Fruit fly (Drosophila melanogaster) whole organism, wandering third instar larva: Measurements from ENCODE around the gene Uro.

Source experiments
- Abd-B ChIP-seq: fragments of >200 bp; optimal IDR thresholded peaks from 2 replicates; lab custom pipeline; 2017; ENCODE audit warnings: missing biosample characterization, missing genetic modification characterization
- CG32264 ChIP-seq: fragments of 200-800 bp; sonication (Bioruptor generic); optimal IDR thresholded peaks from 2 replicates; lab custom pipeline; 2016; ENCODE audit warnings: missing biosample characterization, missing genetic modification characterization
- CrebA ChIP-seq: fragments of 200-800 bp; sonication (Bioruptor generic); optimal IDR thresholded peaks from 2 replicates; lab custom pipeline; 2016; ENCODE audit warnings: missing biosample characterization, mild to moderate bottlenecking, missing genetic modification characterization, borderline replicate concordance
- Dfd ChIP-seq: fragments of >200 bp; optimal IDR thresholded peaks from 2 replicates; lab custom pipeline; 2017; ENCODE audit warnings: missing biosample characterization, missing genetic modification characterization
- Dif ChIP-seq: fragments of 200-275, 200-300 bp; sonication (Bioruptor generic); optimal IDR thresholded peaks from 2 replicates; lab custom pipeline; 2018; ENCODE audit warnings: missing biosample characterization, missing genetic modification characterization; ENCODE audit not compliant: partially characterized antibody
- GATAd ChIP-seq: sonication (Bioruptor generic); optimal IDR thresholded peaks from 2 replicates; lab custom pipeline; 2016; ENCODE audit warnings: missing biosample characterization, missing genetic modification characterization
- HLH106 ChIP-seq: fragments of 200-800 bp; optimal IDR thresholded peaks from 3 replicates; lab custom pipeline; 2019; ENCODE audit warnings: missing biosample characterization, mild to moderate bottlenecking, missing genetic modification characterization, moderate library complexity
- Hnf4 ChIP-seq: fragments of 200-800 bp; sonication (Bioruptor generic); optimal IDR thresholded peaks from 2 replicates; lab custom pipeline; 2016; ENCODE audit warnings: missing biosample characterization, mild to moderate bottlenecking, missing genetic modification characterization
- Hr78 ChIP-seq: fragments of >200 bp; optimal IDR thresholded peaks from 2 replicates; lab custom pipeline; 2017; ENCODE audit warnings: missing biosample characterization, missing genetic modification characterization
- Hr83 ChIP-seq: fragments of 200-300 bp; sonication (Bioruptor generic); optimal IDR thresholded peaks from 2 replicates; lab custom pipeline; 2016; ENCODE audit warnings: missing biosample characterization, mild to moderate bottlenecking, missing genetic modification characterization, moderate library complexity; ENCODE audit not compliant: poor library complexity, severe bottlenecking
- Jra ChIP-seq: sonication (Bioruptor generic); optimal IDR thresholded peaks from 2 replicates; lab custom pipeline; 2016; ENCODE audit warnings: missing biosample characterization, missing genetic modification characterization
- Mio ChIP-seq: sonication (Bioruptor generic); optimal IDR thresholded peaks from 2 replicates; lab custom pipeline; 2016; ENCODE audit warnings: missing biosample characterization, missing genetic modification characterization
- Myc ChIP-seq: fragments of >200 bp; optimal IDR thresholded peaks from 2 replicates; lab custom pipeline; 2017
- N ChIP-seq: fragments of >200 bp; optimal IDR thresholded peaks from 2 replicates; lab custom pipeline; 2018; ENCODE audit warnings: missing biosample characterization, missing external identifiers, missing genetic modification characterization
- OdsH ChIP-seq: fragments of 200-800 bp; sonication (Bioruptor generic); optimal IDR thresholded peaks from 2 replicates; lab custom pipeline; 2016; ENCODE audit warnings: missing biosample characterization, mild to moderate bottlenecking, missing genetic modification characterization
- Rel ChIP-seq, 2 experiments: fragments of 200-800 bp; sonication (Bioruptor generic) in 1 of 2; optimal IDR thresholded peaks; 2 replicates in 1 of 2; 3 replicates in 1 of 2; lab custom pipeline; 2016 to 2019; ENCODE audit warnings: mild to moderate bottlenecking in 2 of 2, missing biosample characterization in 2 of 2, missing genetic modification characterization in 2 of 2, moderate library complexity in 1 of 2
- Sp1 ChIP-seq: fragments of 200-800 bp; sonication (Bioruptor generic); optimal IDR thresholded peaks from 3 replicates; lab custom pipeline; 2019; ENCODE audit warnings: missing biosample characterization, mild to moderate bottlenecking, missing genetic modification characterization, moderate library complexity
- Vsx2 ChIP-seq: fragments of 200-300, 225-300 bp; sonication (Bioruptor generic); optimal IDR thresholded peaks from 2 replicates; lab custom pipeline; 2018; ENCODE audit warnings: missing biosample characterization, missing genetic modification characterization; ENCODE audit not compliant: partially characterized antibody
- br ChIP-seq: fragments of 200-800 bp; sonication (Bioruptor generic); optimal IDR thresholded peaks from 2 replicates; lab custom pipeline; 2016; ENCODE audit warnings: missing biosample characterization, missing genetic modification characterization
- brk ChIP-seq: fragments of 200-800 bp; sonication (Bioruptor generic); optimal IDR thresholded peaks from 2 replicates; lab custom pipeline; 2016; ENCODE audit warnings: missing biosample characterization, mild to moderate bottlenecking, missing genetic modification characterization
- dl ChIP-seq, 2 experiments: fragments of 175-275, 200-275 bp in 1 of 2; fragments of 200-275 bp in 1 of 2; sonication (Bioruptor generic); optimal IDR thresholded peaks; lab custom pipeline; 2018; ENCODE audit warnings: mild to moderate bottlenecking in 2 of 2, missing biosample characterization in 2 of 2, missing genetic modification characterization in 2 of 2, moderate library complexity in 2 of 2; ENCODE audit not compliant: partially characterized antibody in 2 of 2, insufficient read depth in 1 of 2
- dmrt93B ChIP-seq: fragments of 200-800 bp; sonication (Bioruptor generic); optimal IDR thresholded peaks from 2 replicates; lab custom pipeline; 2018; ENCODE audit warnings: missing biosample characterization, mild to moderate bottlenecking, missing genetic modification characterization
- dsf ChIP-seq: sonication (Bioruptor generic); optimal IDR thresholded peaks from 2 replicates; lab custom pipeline; 2016; ENCODE audit warnings: missing biosample characterization, missing genetic modification characterization, borderline replicate concordance
- ey ChIP-seq: fragments of 200-800 bp; sonication (Bioruptor generic); optimal IDR thresholded peaks from 2 replicates; lab custom pipeline; 2016; ENCODE audit warnings: missing biosample characterization, missing genetic modification characterization
- foxo ChIP-seq, 2 experiments: fragments of 200-800 bp; sonication (Bioruptor generic); optimal IDR thresholded peaks; 2 replicates in 1 of 2; 3 replicates in 1 of 2; lab custom pipeline; 2016 to 2017; ENCODE audit warnings: missing biosample characterization in 2 of 2, missing genetic modification characterization in 2 of 2
- jim ChIP-seq: fragments of 175-275, 200-325 bp; sonication (Bioruptor generic); optimal IDR thresholded peaks from 2 replicates; lab custom pipeline; 2016; ENCODE audit warnings: missing biosample characterization, mild to moderate bottlenecking, missing genetic modification characterization
- lola ChIP-seq: fragments of >200 bp; optimal IDR thresholded peaks from 2 replicates; lab custom pipeline; 2017; ENCODE audit warnings: missing biosample characterization, missing genetic modification characterization
- psq ChIP-seq: fragments of 200-800 bp; sonication (Bioruptor generic); optimal IDR thresholded peaks from 3 replicates; lab custom pipeline; 2017; ENCODE audit warnings: missing biosample characterization, mild to moderate bottlenecking, missing genetic modification characterization, moderate library complexity
- rgr ChIP-seq: fragments of 200-800 bp; sonication (Bioruptor generic); optimal IDR thresholded peaks from 3 replicates; lab custom pipeline; 2016; ENCODE audit warnings: missing biosample characterization, mild to moderate bottlenecking, missing genetic modification characterization
- sv ChIP-seq: fragments of 200-800 bp; sonication (Bioruptor generic); optimal IDR thresholded peaks from 3 replicates; lab custom pipeline; 2016; ENCODE audit warnings: missing biosample characterization, missing genetic modification characterization
- usp ChIP-seq: fragments of >200 bp; optimal IDR thresholded peaks from 2 replicates; lab custom pipeline; 2017; ENCODE audit warnings: missing biosample characterization, missing genetic modification characterization

Uro gene

DNA sequence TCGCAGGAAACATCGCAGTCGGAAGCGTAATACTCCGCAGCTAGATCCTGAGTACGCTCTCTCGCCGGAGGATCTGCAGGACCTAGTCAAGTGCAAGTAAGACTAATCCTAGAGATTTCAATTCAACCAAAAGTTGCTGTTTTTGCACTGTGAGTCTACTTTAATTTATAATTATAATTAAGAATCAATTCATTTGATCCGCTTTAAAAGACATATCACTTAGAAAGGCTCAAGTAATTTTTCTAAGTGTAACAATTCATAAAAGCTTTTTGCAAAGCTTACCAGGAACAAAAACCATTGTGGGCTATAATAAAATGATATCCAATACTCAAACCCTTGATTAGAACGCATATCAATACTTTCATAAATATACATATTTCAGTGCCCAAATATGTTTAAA lies 23.1 kb upstream of the Uro start:
- no peak for TF ChIP-seq HLH106
- TF ChIP-seq Hr78 (GFP tag; lab: Kevin White, UChicago): no peak
- TF ChIP-seq Hr83 (GFP tag; lab: Kevin White, UChicago): no peak
- TF ChIP-seq lola (GFP tag; lab: Kevin White, UChicago): no peak
- no peak for TF ChIP-seq br (GFP tag; lab: Kevin White, UChicago)
- TF ChIP-seq usp (GFP tag; lab: Kevin White, UChicago): no peak
- no peak for TF ChIP-seq Hnf4 (GFP tag; lab: Kevin White, UChicago)
- TF ChIP-seq jim (GFP tag; lab: Kevin White, UChicago): no peak
- TF ChIP-seq rgr (GFP tag; lab: Kevin White, UChicago): no peak
- no peak for TF ChIP-seq Jra (GFP tag; lab: Kevin White, UChicago)
- TF ChIP-seq dsf (GFP tag; lab: Kevin White, UChicago): no peak
- no peak for TF ChIP-seq psq (GFP tag; lab: Kevin White, UChicago)

DNA sequence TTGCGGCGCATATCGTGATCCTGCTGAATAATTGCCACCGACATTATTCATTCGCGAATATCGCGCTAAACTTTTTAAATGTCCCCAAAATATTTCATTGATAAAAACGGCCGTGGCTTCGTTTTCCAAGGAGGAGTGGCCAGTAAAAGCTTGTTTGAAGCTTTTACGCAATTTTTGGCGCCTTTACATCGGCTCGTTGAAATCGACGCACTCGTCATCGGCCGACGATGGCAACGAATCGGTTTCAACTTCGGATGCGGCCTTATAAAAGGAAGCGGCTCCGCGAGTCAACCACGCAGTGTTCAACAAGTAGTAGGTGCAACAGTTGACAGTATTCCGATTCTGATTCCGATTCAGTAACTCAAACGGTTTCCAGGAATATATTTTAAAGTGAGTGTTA lies 12.6 kb upstream of the Uro start, which contains the start of gene CG7191:
Gene CG7191, plus strand, starts transcription at position 301 of the 400 bp plus-strand sequence.
- TF ChIP-seq Sp1 (GFP tag; lab: Kevin White, UChicago): no peak

DNA sequence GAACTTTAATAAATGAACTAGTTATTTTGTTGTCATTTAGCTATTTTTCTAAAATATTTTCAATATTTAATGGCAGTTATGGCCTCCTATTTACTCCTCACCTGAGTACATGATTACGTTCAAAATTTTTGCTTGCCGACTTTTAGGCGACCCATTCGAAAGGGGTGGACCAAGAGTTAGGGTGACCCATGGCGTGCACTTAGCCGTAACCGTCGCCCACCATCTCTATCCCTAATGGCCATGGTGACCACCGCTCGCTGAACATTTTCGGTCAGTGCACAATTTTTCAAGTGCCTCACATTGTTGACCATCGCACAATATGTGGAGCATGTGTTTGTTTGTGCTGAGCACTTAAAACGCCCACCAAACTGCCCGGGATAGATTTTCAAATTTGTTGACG lies 8.0 kb upstream of the Uro start:
- TF ChIP-seq OdsH (GFP tag; lab: Kevin White, UChicago) (no peak), br (GFP tag; lab: Kevin White, UChicago) (no peak), N (GFP tag; lab: Kevin White, UChicago) (no peak), dsf (GFP tag; lab: Kevin White, UChicago) (no peak), ey (GFP tag; lab: Kevin White, UChicago) (no peak), GATAd (GFP tag; lab: Kevin White, UChicago) (no peak), rgr (GFP tag; lab: Kevin White, UChicago) (no peak), brk (GFP tag; lab: Kevin White, UChicago) (no peak), Myc (no peak), usp (GFP tag; lab: Kevin White, UChicago) (no peak), HLH106 (no peak)

DNA sequence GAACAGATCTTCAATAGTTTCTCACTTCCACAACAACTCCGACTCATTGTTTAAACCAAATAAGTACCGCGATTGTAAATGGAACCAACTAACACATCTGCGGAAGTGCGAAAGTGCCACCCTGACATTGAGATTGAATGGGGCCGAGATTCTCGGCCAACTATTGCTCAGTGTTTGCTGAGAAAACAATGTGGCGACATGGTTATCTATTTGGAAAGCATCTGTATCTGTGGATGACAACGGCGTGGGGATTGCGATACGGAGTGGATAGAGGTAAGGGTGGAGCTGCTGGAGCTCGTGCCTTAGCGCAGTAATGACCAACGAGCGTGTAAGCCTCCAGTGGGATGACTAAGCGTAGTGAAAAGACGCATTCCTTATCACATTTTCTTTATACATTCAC lies 4.6 kb upstream of the Uro start:
- TF ChIP-seq Hr83 (GFP tag; lab: Kevin White, UChicago) (no peak), sv (GFP tag; lab: Kevin White, UChicago) (no peak), ey (GFP tag; lab: Kevin White, UChicago) (no peak), dl (GFP tag; optimal IDR thresholded peaks at IDR 0.05; lab: Kevin White, UChicago; ENCODE audit: insufficient read depth in 1 of 2, partially characterized antibody in 2 of 2) (no peak), CrebA (no peak), HLH106 (no peak), Myc (no peak), Abd-B (GFP tag; lab: Kevin White, UChicago) (no peak), Dif (GFP tag; lab: Kevin White, UChicago) (no peak), OdsH (GFP tag; lab: Kevin White, UChicago) (no peak), jim (GFP tag; lab: Kevin White, UChicago) (no peak), foxo (GFP tag; optimal IDR thresholded peaks at IDR 0.05; lab: Kevin White, UChicago) (no peak), Hr78 (GFP tag; lab: Kevin White, UChicago) (no peak), psq (GFP tag; lab: Kevin White, UChicago) (no peak), dmrt93B (no peak), dsf (GFP tag; lab: Kevin White, UChicago) (no peak), Jra (GFP tag; lab: Kevin White, UChicago) (no peak), GATAd (GFP tag; lab: Kevin White, UChicago) (no peak), lola (GFP tag; lab: Kevin White, UChicago) (no peak), N (GFP tag; lab: Kevin White, UChicago) (no peak)
- TF ChIP-seq, all 38 proteins: peak for 0

DNA sequence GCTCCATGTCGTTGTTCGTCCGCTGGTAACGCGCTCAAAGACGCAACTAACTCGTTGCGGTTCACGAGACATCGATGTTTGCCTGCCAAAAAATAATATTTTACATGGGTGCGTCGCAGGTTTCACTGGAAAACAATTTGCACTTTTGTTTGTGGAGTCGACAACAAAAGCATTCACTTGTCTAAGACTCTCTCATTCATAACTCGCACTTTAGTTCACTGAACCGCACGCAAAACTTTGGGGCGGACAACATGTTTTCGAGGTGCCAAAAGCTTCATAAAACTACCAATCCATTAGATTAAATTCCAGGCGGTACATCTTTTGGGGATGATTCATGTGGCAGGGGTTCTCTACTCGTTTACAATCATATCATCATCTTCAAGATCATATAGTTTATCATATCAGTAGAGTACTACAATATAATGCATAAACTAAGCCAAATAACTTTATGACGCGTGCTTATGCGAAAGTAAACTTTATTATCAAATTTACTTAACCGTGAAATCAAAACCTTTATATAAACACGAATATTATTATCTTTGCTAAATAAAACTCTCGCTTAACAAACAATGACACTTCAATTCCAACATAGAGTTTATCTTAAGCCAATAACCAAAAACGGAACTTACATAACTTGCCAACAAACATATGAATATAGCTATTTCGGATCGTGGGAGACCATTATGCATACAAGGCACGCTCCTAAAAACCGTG lies 1.7 kb upstream of the Uro start, which contains the start of gene CG7179:
Gene CG7179, minus strand, starts transcription at position 51 of the 714 bp plus-strand sequence.
- TF ChIP-seq HLH106 (no peak), Mio (GFP tag; lab: Kevin White, UChicago) (no peak), N (GFP tag; lab: Kevin White, UChicago) (no peak), usp (GFP tag; lab: Kevin White, UChicago) (no peak), lola (GFP tag; lab: Kevin White, UChicago) (no peak), Vsx2 (GFP tag; lab: Kevin White, UChicago) (no peak), br (GFP tag; lab: Kevin White, UChicago) (no peak), sv (GFP tag; lab: Kevin White, UChicago) (no peak), Dfd (no peak), ey (GFP tag; lab: Kevin White, UChicago) (no peak), Jra (GFP tag; lab: Kevin White, UChicago) (no peak), Sp1 (GFP tag; lab: Kevin White, UChicago) (no peak), Rel (GFP tag; optimal IDR thresholded peaks at IDR 0.05; lab: Kevin White, UChicago) (no peak), Rel (tag; optimal IDR thresholded peaks at IDR 0.05; lab: Kevin White, UChicago) (no peak), CG32264 (GFP tag; lab: Kevin White, UChicago) (no peak)
